Worm (Caenorhabditis elegans) whole organism, young adult: Measurements from ENCODE around the gene ZK250.13.

Experiments
- B0019.2 ChIP-seq: fragments of 200-800 bp; sonication (Bioruptor generic); conservative IDR thresholded peaks from 2 replicates; pipeline ENCODE4 v1.3.6; 2022; ENCODE audit warnings: missing genetic modification reagents, missing genetic modification characterization, missing compliant biosample characterization
- B0035.1 ChIP-seq: sonication (generic microtip); optimal IDR thresholded peaks from 2 replicates; lab custom pipeline; 2016; ENCODE audit warnings: missing genetic modification characterization, mild to moderate bottlenecking, missing compliant biosample characterization, missing genotype, missing genetic modification reagents
- Y79H2A.3 ChIP-seq: fragments of 200-800 bp; sonication (Bioruptor generic); conservative IDR thresholded peaks from 2 replicates; pipeline ENCODE4 v1.3.6; 2022; ENCODE audit warnings: missing genetic modification reagents, missing genetic modification characterization, missing compliant biosample characterization
- ama-1 ChIP-seq, 3 experiments: fragments of 150-350 bp in 1 of 3; sonication (generic microtip) in 2 of 3; optimal IDR thresholded peaks; 2 replicates each; lab custom pipeline; 2014 to 2018; ENCODE audit warnings: missing biosample characterization in 2 of 3, missing genetic modification characterization in 2 of 3, missing genetic modification reagents in 2 of 3
- dpl-1 ChIP-seq: fragments of 150-350 bp; optimal IDR thresholded peaks from 2 replicates; lab custom pipeline; 2014; ENCODE audit warnings: missing biosample characterization, missing genetic modification reagents, missing genetic modification characterization
- gei-17 ChIP-seq: fragments of 200-800 bp; sonication (Bioruptor generic); optimal IDR thresholded peaks from 2 replicates; lab custom pipeline; 2018; ENCODE audit warnings: mild to moderate bottlenecking, missing genetic modification characterization, missing compliant biosample characterization
- hsf-1 ChIP-seq: fragments of 200-800 bp; sonication (Bioruptor generic); IDR thresholded peaks from 2 replicates; pipeline ENCODE4 v1.3.6; 2022; ENCODE audit warnings: missing genetic modification reagents, missing genetic modification characterization, missing compliant biosample characterization
- lag-1 ChIP-seq: fragments of 200-800 bp; sonication (Bioruptor generic); IDR thresholded peaks from 2 replicates; pipeline ENCODE4 v1.3.6; 2022; ENCODE audit warnings: missing genetic modification reagents, missing genetic modification characterization, missing compliant biosample characterization
- nhr-27 ChIP-seq: fragments of 200-800 bp; sonication (Bioruptor generic); optimal IDR thresholded peaks from 2 replicates; lab custom pipeline; 2018; ENCODE audit warnings: mild to moderate bottlenecking, missing genetic modification characterization, moderate library complexity, missing compliant biosample characterization
- pbrm-1 ChIP-seq: fragments of 200-800 bp; sonication (Bioruptor generic); IDR thresholded peaks from 2 replicates; pipeline ENCODE4 v1.3.6; 2022; ENCODE audit warnings: missing genetic modification reagents, missing genetic modification characterization, missing compliant biosample characterization
- pha-4 ChIP-seq: fragments of 150-350 bp; sonication (generic microtip); optimal IDR thresholded peaks from 2 replicates; lab custom pipeline; 2014; ENCODE audit warnings: missing biosample characterization, missing genetic modification reagents, missing genetic modification characterization
- sea-2 ChIP-seq: fragments of 200-800 bp; sonication (Bioruptor generic); IDR thresholded peaks from 2 replicates; pipeline ENCODE4 v1.3.6; 2022; ENCODE audit warnings: missing genetic modification characterization, missing compliant biosample characterization
- unc-62 ChIP-seq: fragments of 150-350 bp; optimal IDR thresholded peaks from 2 replicates; lab custom pipeline; 2014; ENCODE audit warnings: missing biosample characterization, missing genetic modification reagents, missing genetic modification characterization

DNA sequence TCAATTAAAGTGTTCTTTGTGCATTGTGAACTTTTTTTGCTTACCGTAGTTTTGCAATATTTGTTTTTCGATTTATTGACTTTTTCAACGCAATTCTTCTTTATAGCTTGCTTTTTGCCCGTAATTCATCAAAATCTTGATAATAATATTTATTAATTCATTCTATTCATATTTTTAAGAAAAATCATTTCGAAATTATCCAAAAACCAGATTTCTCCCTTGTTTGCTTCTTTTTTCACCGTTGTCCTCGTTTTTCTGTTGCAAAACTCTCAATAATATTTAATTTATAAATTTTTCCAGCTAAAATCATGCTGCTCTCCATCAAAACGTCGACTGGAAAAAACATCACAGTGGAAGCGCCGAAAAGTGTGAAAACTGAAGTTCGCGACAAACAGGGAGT lies 15.1 kb downstream of the ZK250.13 start, which contains the start of gene F52C6.3:
- TF ChIP-seq Y79H2A.3 (GFP tag; lab: Robert Waterston, UW) (no peak), B0035.1 (tag; lab: Kevin White, UChicago) (no peak), gei-17 (no peak), dpl-1 (GFP tag; lab: Kevin White, UChicago) (no peak), B0019.2 (GFP tag; lab: Robert Waterston, UW) (no peak), lag-1 (GFP tag; lab: Robert Waterston, UW) (no peak), sea-2 (GFP tag; lab: Robert Waterston, UW) (no peak), unc-62 (no peak), hsf-1 (GFP tag; lab: Robert Waterston, UW) (no peak), pha-4 (no peak), nhr-27 (tag; lab: Kevin White, UChicago) (no peak), ama-1 (optimal IDR thresholded peaks at IDR 0.05; lab: Kevin White, UChicago) (no peak), ama-1 (GFP tag; optimal IDR thresholded peaks at IDR 0.05; lab: Kevin White, UChicago) (no peak), pbrm-1 (GFP tag; lab: Robert Waterston, UW) (no peak)
